Fruit fly (Drosophila melanogaster) whole organism, wandering third instar larva: ENCODE measurements around the gene REPTOR-BP.
A peak's percentile ranks its signal among the peaks of the same experiment; 100 is the strongest.

ENCODE experiments used
- CG9705 ChIP-seq: fragments of 200-800 bp; sonication (Bioruptor generic); optimal IDR thresholded peaks from 2 replicates; lab custom pipeline; 2018; ENCODE audit warnings: missing biosample characterization, mild to moderate bottlenecking, missing genetic modification characterization
- CrebA ChIP-seq: fragments of 200-800 bp; sonication (Bioruptor generic); optimal IDR thresholded peaks from 2 replicates; lab custom pipeline; 2016; ENCODE audit warnings: missing biosample characterization, mild to moderate bottlenecking, missing genetic modification characterization, borderline replicate concordance
- GATAd ChIP-seq: sonication (Bioruptor generic); optimal IDR thresholded peaks from 2 replicates; lab custom pipeline; 2016; ENCODE audit warnings: missing biosample characterization, missing genetic modification characterization
- Hr78 ChIP-seq: fragments of >200 bp; optimal IDR thresholded peaks from 2 replicates; lab custom pipeline; 2017; ENCODE audit warnings: missing biosample characterization, missing genetic modification characterization
- Hr83 ChIP-seq: fragments of 200-300 bp; sonication (Bioruptor generic); optimal IDR thresholded peaks from 2 replicates; lab custom pipeline; 2016; ENCODE audit warnings: missing biosample characterization, mild to moderate bottlenecking, missing genetic modification characterization, moderate library complexity; ENCODE audit not compliant: poor library complexity, severe bottlenecking
- OdsH ChIP-seq: fragments of 200-800 bp; sonication (Bioruptor generic); optimal IDR thresholded peaks from 2 replicates; lab custom pipeline; 2016; ENCODE audit warnings: missing biosample characterization, mild to moderate bottlenecking, missing genetic modification characterization
- br ChIP-seq: fragments of 200-800 bp; sonication (Bioruptor generic); optimal IDR thresholded peaks from 2 replicates; lab custom pipeline; 2016; ENCODE audit warnings: missing biosample characterization, missing genetic modification characterization
- dl ChIP-seq, 2 experiments: fragments of 175-275, 200-275 bp in 1 of 2; fragments of 200-275 bp in 1 of 2; sonication (Bioruptor generic); optimal IDR thresholded peaks; lab custom pipeline; 2018; ENCODE audit warnings: mild to moderate bottlenecking in 2 of 2, missing biosample characterization in 2 of 2, missing genetic modification characterization in 2 of 2, moderate library complexity in 2 of 2; ENCODE audit not compliant: partially characterized antibody in 2 of 2, insufficient read depth in 1 of 2
- lola ChIP-seq: fragments of >200 bp; optimal IDR thresholded peaks from 2 replicates; lab custom pipeline; 2017; ENCODE audit warnings: missing biosample characterization, missing genetic modification characterization
- psq ChIP-seq: fragments of 200-800 bp; sonication (Bioruptor generic); optimal IDR thresholded peaks from 3 replicates; lab custom pipeline; 2017; ENCODE audit warnings: missing biosample characterization, mild to moderate bottlenecking, missing genetic modification characterization, moderate library complexity
- rgr ChIP-seq: fragments of 200-800 bp; sonication (Bioruptor generic); optimal IDR thresholded peaks from 3 replicates; lab custom pipeline; 2016; ENCODE audit warnings: missing biosample characterization, mild to moderate bottlenecking, missing genetic modification characterization
- sage ChIP-seq: fragments of 200-800 bp; sonication (Bioruptor generic); optimal IDR thresholded peaks from 2 replicates; lab custom pipeline; 2016; ENCODE audit warnings: missing biosample characterization, mild to moderate bottlenecking, missing genetic modification characterization
- usp ChIP-seq: fragments of >200 bp; optimal IDR thresholded peaks from 2 replicates; lab custom pipeline; 2017; ENCODE audit warnings: missing biosample characterization, missing genetic modification characterization

dm6 chr2L:10231092-10231494, 32.8 kb upstream of the REPTOR-BP start:
- no peak for TF ChIP-seq lola (GFP tag; lab: Kevin White, UChicago)
- no peak for TF ChIP-seq CG9705
- TF ChIP-seq GATAd (GFP tag; lab: Kevin White, UChicago), result no peak
- peak; percentile 60 for TF ChIP-seq rgr (GFP tag; lab: Kevin White, UChicago)
- no peak for TF ChIP-seq sage (GFP tag; lab: Kevin White, UChicago)
- no peak for TF ChIP-seq usp
- no peak for TF ChIP-seq dl (GFP tag; optimal IDR thresholded peaks at IDR 0.05; lab: Kevin White, UChicago; ENCODE audit: insufficient read depth in 1 of 2, partially characterized antibody in 2 of 2)
- TF ChIP-seq br (GFP tag; lab: Kevin White, UChicago), result no peak
- peak; percentile 40 for TF ChIP-seq Hr83 (GFP tag; lab: Kevin White, UChicago)
- no peak for TF ChIP-seq Hr78 (GFP tag; lab: Kevin White, UChicago)
- TF ChIP-seq CrebA (GFP tag; lab: Kevin White, UChicago), result no peak
- TF ChIP-seq psq (GFP tag; lab: Kevin White, UChicago), result peak; percentile 32
- TF ChIP-seq OdsH (GFP tag; lab: Kevin White, UChicago), result peak; percentile 18
